Worm (Caenorhabditis elegans) whole organism, L2 larva: Measurements from ENCODE around the gene srg-48.

Source experiments
- ceh-82 ChIP-seq: fragments of 150-350 bp; optimal IDR thresholded peaks from 2 replicates; lab custom pipeline; 2014; ENCODE audit warnings: missing biosample characterization, missing genetic modification characterization
- fos-1 ChIP-seq: fragments of 150-350 bp; optimal IDR thresholded peaks from 2 replicates; lab custom pipeline; 2014; ENCODE audit warnings: missing biosample characterization, missing genetic modification characterization
- lin-11 ChIP-seq: fragments of 150-350 bp; sonication (generic microtip); optimal IDR thresholded peaks from 2 replicates; lab custom pipeline; 2014; ENCODE audit warnings: missing biosample characterization, missing genetic modification characterization, inconsistent platforms, mixed read lengths
- lsy-2 ChIP-seq, 2 experiments: fragments of 150-350 bp in 1 of 2; sonication (generic microtip) in 1 of 2; optimal IDR thresholded peaks; 2 replicates each; lab custom pipeline; 2014 to 2017; ENCODE audit warnings: missing biosample characterization in 2 of 2, missing genetic modification characterization in 2 of 2
- mab-5 ChIP-seq: fragments of 150-350 bp; optimal IDR thresholded peaks from 2 replicates; lab custom pipeline; 2014; ENCODE audit warnings: missing biosample characterization, missing genetic modification characterization
- nhr-23 ChIP-seq: fragments of 150-350 bp; optimal IDR thresholded peaks from 2 replicates; lab custom pipeline; 2014; ENCODE audit warnings: missing biosample characterization, missing genetic modification reagents, missing genetic modification characterization
- nhr-237 ChIP-seq: fragments of 150-350 bp; optimal IDR thresholded peaks from 2 replicates; lab custom pipeline; 2014; ENCODE audit warnings: missing biosample characterization, missing genetic modification characterization
- nhr-25 ChIP-seq: fragments of 150-350 bp; sonication (generic microtip); optimal IDR thresholded peaks from 3 replicates; lab custom pipeline; 2014; ENCODE audit warnings: missing biosample characterization, missing genetic modification characterization
- nhr-6 ChIP-seq: fragments of 150-350 bp; optimal IDR thresholded peaks from 2 replicates; lab custom pipeline; 2014; ENCODE audit warnings: missing biosample characterization, missing genetic modification characterization

DNA sequence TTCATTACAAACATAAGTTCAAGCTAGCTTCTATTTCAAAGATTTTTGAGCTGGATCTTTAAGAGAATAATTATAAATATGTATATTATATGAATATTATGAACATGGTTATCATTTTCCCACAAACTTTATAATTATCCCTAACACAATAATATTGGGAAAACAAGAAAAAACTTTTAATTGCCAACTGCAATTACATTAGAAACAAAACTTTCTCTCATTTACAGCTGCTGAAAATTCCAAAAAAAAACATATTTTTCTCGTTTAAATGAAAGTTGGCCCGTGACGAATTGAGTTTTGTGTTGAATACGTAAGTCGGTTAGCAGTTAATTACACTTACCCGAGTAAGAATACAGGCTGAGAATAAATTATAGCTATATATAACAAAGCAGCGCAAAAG, 9.5 kb upstream of the srg-48 start:
- TF ChIP-seq nhr-237 (no peak), fos-1 (tag; lab: Kevin White, UChicago) (no peak), nhr-25 (tag; lab: Kevin White, UChicago) (no peak), lin-11 (tag; lab: Kevin White, UChicago) (no peak), lsy-2 (tag; optimal IDR thresholded peaks at IDR 0.05; lab: Kevin White, UChicago) (no peak), nhr-6 (no peak), nhr-23 (no peak), mab-5 (tag; lab: Kevin White, UChicago) (no peak), ceh-82 (tag; lab: Kevin White, UChicago) (no peak)
